In the genomic region with DNA sequence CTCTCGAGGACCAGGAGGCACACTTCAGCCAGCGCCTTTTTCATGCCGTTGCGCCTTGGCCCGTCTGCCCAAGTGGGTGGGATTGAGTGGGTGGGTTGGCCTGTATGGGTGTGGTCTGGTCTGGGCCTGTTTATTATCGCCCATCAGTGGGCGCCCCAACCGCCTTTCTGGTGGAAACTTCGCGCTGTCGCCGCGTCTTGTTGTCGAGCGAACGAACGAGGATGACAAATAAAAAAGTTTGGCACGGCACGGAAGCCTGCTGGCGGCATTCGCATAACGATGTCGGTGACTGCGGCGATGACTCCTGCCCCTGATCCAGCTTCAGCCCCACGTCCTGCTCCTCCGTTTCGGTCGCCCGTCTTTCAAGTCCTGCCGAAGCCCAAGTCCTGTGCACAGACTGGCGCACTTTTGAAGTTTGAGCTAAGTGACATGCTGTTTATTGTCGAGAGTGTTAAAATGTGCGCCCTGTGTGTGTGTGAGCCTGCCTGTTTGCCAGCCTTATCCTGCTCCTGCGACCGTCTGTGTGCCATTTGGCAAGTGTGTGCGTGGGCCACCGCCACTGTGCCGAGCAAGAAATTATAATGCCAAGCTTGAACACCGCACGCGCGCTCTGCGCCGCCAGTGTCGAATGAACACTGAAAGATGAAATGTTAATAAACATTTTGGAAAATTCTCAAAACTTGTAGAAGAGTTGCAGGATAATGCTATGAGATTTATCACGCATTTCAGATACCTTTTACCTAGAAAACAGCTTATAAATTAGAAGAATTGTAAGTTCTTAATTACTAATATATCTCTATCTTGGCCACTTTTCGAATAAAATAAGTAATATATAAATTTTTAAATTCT, we compare ENCODE assay signal across 1 fruit fly cellular context.
TF ChIP-seq lines count a peak whose summit lies in the region.

No protein-coding gene starts in this region.

TF ChIP-seq in whole organism, embryonic, 481 proteins besides CTCF, POLR2A, EP300 and RAD21 (continued from another document and continues in another):
- no peak for TF ChIP-seq ato (GFP tag; IDR thresholded peaks at IDR 0.05; lab: Robert Waterston, UW; ENCODE audit: partially characterized antibody)
- peak; percentile 56 for TF ChIP-seq nau (GFP tag; optimal IDR thresholded peaks at IDR 0.05; lab: Kevin White, UChicago)
- no peak for TF ChIP-seq Side (GFP tag; optimal IDR thresholded peaks at IDR 0.05; lab: Kevin White, UChicago)
- TF ChIP-seq CG2199 (GFP tag; IDR thresholded peaks at IDR 0.05; lab: Robert Waterston, UW), result no peak
- TF ChIP-seq CG1529 (GFP tag; optimal IDR thresholded peaks at IDR 0.05; lab: Kevin White, UChicago), result peak; percentile 54
- TF ChIP-seq Gsc (GFP tag; IDR thresholded peaks at IDR 0.05; lab: Robert Waterston, UW), result no peak
- TF ChIP-seq CG4617 (GFP tag; optimal IDR thresholded peaks at IDR 0.05; lab: Kevin White, UChicago; ENCODE audit: borderline replicate concordance), result no peak
- no peak for TF ChIP-seq ham (GFP tag; IDR thresholded peaks at IDR 0.05; lab: Robert Waterston, UW)
- TF ChIP-seq CG11398 (GFP tag; optimal IDR thresholded peaks at IDR 0.05; lab: Kevin White, UChicago), result no peak
- peak; percentile 13 for TF ChIP-seq zen (tag; optimal IDR thresholded peaks at IDR 0.05; lab: Kevin White, UChicago)
- TF ChIP-seq CG11085 (GFP tag; IDR thresholded peaks at IDR 0.05; lab: Robert Waterston, UW), result 0 out of 2 replicates have a peak, but pooled peaks have one; percentile 42
- no peak for TF ChIP-seq jumu (GFP tag; optimal IDR thresholded peaks at IDR 0.05; lab: Kevin White, UChicago)
- TF ChIP-seq Xbp1 (GFP tag; optimal IDR thresholded peaks at IDR 0.05; lab: Kevin White, UChicago), result peak; percentile 65
- no peak for TF ChIP-seq dmrt11E (tag; optimal IDR thresholded peaks at IDR 0.05; lab: Kevin White, UChicago)
- peak; percentile 57 for TF ChIP-seq Rfx (GFP tag; IDR thresholded peaks at IDR 0.05; lab: Robert Waterston, UW)
- TF ChIP-seq PHDP (tag; optimal IDR thresholded peaks at IDR 0.05; lab: Kevin White, UChicago), result peak; percentile 81
- peak; percentile 53 for TF ChIP-seq CG4424 (GFP tag; optimal IDR thresholded peaks at IDR 0.05; lab: Kevin White, UChicago)
- TF ChIP-seq Oli (tag; optimal IDR thresholded peaks at IDR 0.05; lab: Kevin White, UChicago), result peak; percentile 76
- TF ChIP-seq ara (GFP tag; IDR thresholded peaks at IDR 0.05; lab: Robert Waterston, UW), result no peak; the same call in 1 of the 2 replicates
- peak; percentile 63 for TF ChIP-seq az2 (GFP tag; optimal IDR thresholded peaks at IDR 0.05; lab: Kevin White, UChicago)
- TF ChIP-seq CG6813 (GFP tag; optimal IDR thresholded peaks at IDR 0.05; lab: Kevin White, UChicago), result peak; percentile 70
- TF ChIP-seq Poxn (GFP tag; IDR thresholded peaks at IDR 0.05; lab: Robert Waterston, UW), result no peak
- TF ChIP-seq Dref (GFP tag; IDR thresholded peaks at IDR 0.05; lab: Robert Waterston, UW), result no peak
- TF ChIP-seq cato (GFP tag; optimal IDR thresholded peaks at IDR 0.05; lab: Kevin White, UChicago; ENCODE audit: borderline replicate concordance), result no peak
- no peak for TF ChIP-seq repo (GFP tag; optimal IDR thresholded peaks at IDR 0.05; lab: Kevin White, UChicago)
- TF ChIP-seq CG12769 (tag; optimal IDR thresholded peaks at IDR 0.05; lab: Kevin White, UChicago), result no peak
- TF ChIP-seq CG1603 (tag; optimal IDR thresholded peaks at IDR 0.05; lab: Kevin White, UChicago), result peak; percentile 9
- TF ChIP-seq lab (GFP tag; optimal IDR thresholded peaks at IDR 0.05; lab: Kevin White, UChicago), result peak; percentile 90
- peak; percentile 83 for TF ChIP-seq caup (GFP tag; optimal IDR thresholded peaks at IDR 0.05; lab: Kevin White, UChicago; ENCODE audit: severe bottlenecking)
- TF ChIP-seq Hr39 (optimal IDR thresholded peaks at IDR 0.05; lab: Kevin White, UChicago), result no peak
- TF ChIP-seq Sry-δ (GFP tag; optimal IDR thresholded peaks at IDR 0.05; lab: Kevin White, UChicago), result no peak
- no peak for TF ChIP-seq grn (GFP tag; optimal IDR thresholded peaks at IDR 0.05; lab: Kevin White, UChicago)
- no peak for TF ChIP-seq CG17186 (GFP tag; optimal IDR thresholded peaks at IDR 0.05; lab: Kevin White, UChicago)
- TF ChIP-seq kni (GFP tag; optimal IDR thresholded peaks at IDR 0.05; lab: Kevin White, UChicago), result no peak
- peak; percentile 70 for TF ChIP-seq HLH3B (GFP tag; IDR thresholded peaks at IDR 0.05; lab: Robert Waterston, UW)
- TF ChIP-seq pfk (GFP tag; optimal IDR thresholded peaks at IDR 0.05; lab: Kevin White, UChicago), result no peak
- TF ChIP-seq Med (GFP tag; lab: Kevin White, UChicago), result peak; percentile 65
- peak; percentile 74 for TF ChIP-seq Dek (tag; optimal IDR thresholded peaks at IDR 0.05; lab: Kevin White, UChicago)
- TF ChIP-seq CG3281 (GFP tag; optimal IDR thresholded peaks at IDR 0.05; lab: Kevin White, UChicago), result peak; percentile 87
- TF ChIP-seq trh (GFP tag; optimal IDR thresholded peaks at IDR 0.05; lab: Kevin White, UChicago), result no peak
- TF ChIP-seq dysf (GFP tag; IDR thresholded peaks at IDR 0.05; lab: Robert Waterston, UW), result peak; percentile 79
- peak; percentile 4 for TF ChIP-seq Myb (GFP tag; optimal IDR thresholded peaks at IDR 0.05; lab: Kevin White, UChicago)
- peak; percentile 52 for TF ChIP-seq onecut (GFP tag; IDR thresholded peaks at IDR 0.05; lab: Robert Waterston, UW)
- TF ChIP-seq CG13123 (GFP tag; optimal IDR thresholded peaks at IDR 0.05; lab: Kevin White, UChicago), result peak; percentile 30
- TF ChIP-seq B-H2 (GFP tag; optimal IDR thresholded peaks at IDR 0.05; lab: Kevin White, UChicago), result peak; percentile 66
- peak; percentile 46; the same call in 1 of the 2 replicates for TF ChIP-seq CG10366 (GFP tag; IDR thresholded peaks at IDR 0.05; lab: Robert Waterston, UW)
- peak; percentile 67 for TF ChIP-seq fd96Cb (tag; optimal IDR thresholded peaks at IDR 0.05; lab: Kevin White, UChicago)
- TF ChIP-seq sisA (GFP tag; IDR thresholded peaks at IDR 0.05; lab: Robert Waterston, UW), result peak; percentile 73
- no peak for TF ChIP-seq sd (tag; optimal IDR thresholded peaks at IDR 0.05; lab: Kevin White, UChicago)
- TF ChIP-seq Fer2 (tag; optimal IDR thresholded peaks at IDR 0.05; lab: Kevin White, UChicago), result peak; percentile 31
- no peak for TF ChIP-seq Bteb2 (GFP tag; optimal IDR thresholded peaks at IDR 0.05; lab: Kevin White, UChicago)
- TF ChIP-seq CG11093 (GFP tag; IDR thresholded peaks at IDR 0.05; lab: Robert Waterston, UW), result 0 out of 3 replicates have a peak, but pooled peaks have one; percentile 34
- TF ChIP-seq CG15479 (GFP tag; optimal IDR thresholded peaks at IDR 0.05; lab: Kevin White, UChicago), result no peak
- peak; percentile 15 for TF ChIP-seq CG10274 (GFP tag; optimal IDR thresholded peaks at IDR 0.05; lab: Kevin White, UChicago)
- TF ChIP-seq wek (GFP tag; optimal IDR thresholded peaks at IDR 0.05; lab: Kevin White, UChicago), result no peak
- peak; percentile 83 for TF ChIP-seq CG8924 (tag; optimal IDR thresholded peaks at IDR 0.05; lab: Kevin White, UChicago)
- TF ChIP-seq fd64A (GFP tag; optimal IDR thresholded peaks at IDR 0.05; lab: Kevin White, UChicago), result no peak
- TF ChIP-seq sim (GFP tag; IDR thresholded peaks at IDR 0.05; lab: Robert Waterston, UW), result no peak
- TF ChIP-seq cwo (GFP tag; optimal IDR thresholded peaks at IDR 0.05; lab: Kevin White, UChicago), result peak; percentile 69
- no peak for TF ChIP-seq cad (GFP tag; optimal IDR thresholded peaks at IDR 0.05; lab: Kevin White, UChicago)
- TF ChIP-seq Mes4 (GFP tag; optimal IDR thresholded peaks at IDR 0.05; lab: Kevin White, UChicago), result no peak
- peak; percentile 3 for TF ChIP-seq pum (GFP tag; optimal IDR thresholded peaks at IDR 0.05; lab: Kevin White, UChicago)
- TF ChIP-seq CG6654 (GFP tag; optimal IDR thresholded peaks at IDR 0.05; lab: Kevin White, UChicago), result no peak
- peak; percentile 65 for TF ChIP-seq fd3F (GFP tag; optimal IDR thresholded peaks at IDR 0.05; lab: Kevin White, UChicago)
- TF ChIP-seq CG9437 (GFP tag; optimal IDR thresholded peaks at IDR 0.05; lab: Kevin White, UChicago), result peak; percentile 59
- peak; percentile 80 for TF ChIP-seq CG6765 (GFP tag; optimal IDR thresholded peaks at IDR 0.05; lab: Kevin White, UChicago)
- no peak for TF ChIP-seq CG8478 (optimal IDR thresholded peaks at IDR 0.05; lab: Kevin White, UChicago)
- TF ChIP-seq zen2 (GFP tag; IDR thresholded peaks at IDR 0.05; lab: Robert Waterston, UW; ENCODE audit: partially characterized antibody), result no peak
- TF ChIP-seq Stat92E (GFP tag; optimal IDR thresholded peaks at IDR 0.05; lab: Kevin White, UChicago), result no peak
- peak; percentile 53; the same call in 1 of the 2 replicates for TF ChIP-seq CG6689 (GFP tag; IDR thresholded peaks at IDR 0.05; lab: Robert Waterston, UW)
- TF ChIP-seq sens (GFP tag; lab: Kevin White, UChicago), result peak; percentile 80
- 0 out of 3 replicates have a peak, but pooled peaks have one; percentile 30 for TF ChIP-seq Mrtf (GFP tag; IDR thresholded peaks at IDR 0.05; lab: Robert Waterston, UW)
- TF ChIP-seq gsb-n (tag; optimal IDR thresholded peaks at IDR 0.05; lab: Kevin White, UChicago), result peak; percentile 46
- no peak for TF ChIP-seq dan (GFP tag; IDR thresholded peaks at IDR 0.05; lab: Robert Waterston, UW)
- TF ChIP-seq chif (GFP tag; optimal IDR thresholded peaks at IDR 0.05; lab: Kevin White, UChicago), result peak in 1 of 2 experiments; percentile 8
- TF ChIP-seq ci (GFP tag; IDR thresholded peaks at IDR 0.05; lab: Robert Waterston, UW), result peak; percentile 17; the same call in 1 of the 3 replicates
- TF ChIP-seq CG3838 (GFP tag; optimal IDR thresholded peaks at IDR 0.05; lab: Kevin White, UChicago), result no peak
- no peak for TF ChIP-seq HLHmδ (GFP tag; optimal IDR thresholded peaks at IDR 0.05; lab: Kevin White, UChicago)
- no peak for TF ChIP-seq pb (GFP tag; optimal IDR thresholded peaks at IDR 0.05; lab: Kevin White, UChicago)
- peak; percentile 77 for TF ChIP-seq zf30C (GFP tag; optimal IDR thresholded peaks at IDR 0.05; lab: Kevin White, UChicago)
- no peak for TF ChIP-seq usp (GFP tag; optimal IDR thresholded peaks at IDR 0.05; lab: Kevin White, UChicago)
- TF ChIP-seq ftz-f1 (GFP tag; optimal IDR thresholded peaks at IDR 0.05; lab: Kevin White, UChicago), result no peak
- TF ChIP-seq CG12236 (GFP tag; optimal IDR thresholded peaks at IDR 0.05; lab: Kevin White, UChicago), result no peak
- TF ChIP-seq HLH4C (GFP tag; IDR thresholded peaks at IDR 0.05; lab: Robert Waterston, UW; ENCODE audit: partially characterized antibody), result no peak
- TF ChIP-seq ewg (GFP tag; optimal IDR thresholded peaks at IDR 0.05; lab: Kevin White, UChicago), result peak; percentile 64
- TF ChIP-seq Jarid2 (GFP tag; optimal IDR thresholded peaks at IDR 0.05; lab: Kevin White, UChicago), result peak; percentile 38
- TF ChIP-seq Vsx1 (GFP tag; optimal IDR thresholded peaks at IDR 0.05; lab: Kevin White, UChicago), result peak; percentile 50
- peak; percentile 48; the same call in 1 of the 3 replicates for TF ChIP-seq tgo (GFP tag; IDR thresholded peaks at IDR 0.05; lab: Robert Waterston, UW)
- no peak for TF ChIP-seq sr (GFP tag; IDR thresholded peaks at IDR 0.05; lab: Robert Waterston, UW)
- TF ChIP-seq CG42726 (GFP tag; IDR thresholded peaks at IDR 0.05; lab: Robert Waterston, UW; ENCODE audit: partially characterized antibody), result no peak
- peak; percentile 47 for TF ChIP-seq E2f1 (GFP tag; IDR thresholded peaks at IDR 0.05; lab: Robert Waterston, UW)
- no peak for TF ChIP-seq CG2202 (tag; optimal IDR thresholded peaks at IDR 0.05; lab: Kevin White, UChicago)
- TF ChIP-seq Nf-YA (GFP tag; IDR thresholded peaks at IDR 0.05; lab: Robert Waterston, UW), result no peak
- no peak for TF ChIP-seq gt (GFP tag; IDR thresholded peaks at IDR 0.05; lab: Robert Waterston, UW)
- TF ChIP-seq CG3407 (GFP tag; optimal IDR thresholded peaks at IDR 0.05; lab: Kevin White, UChicago), result peak; percentile 17
- no peak for TF ChIP-seq gro (GFP tag; optimal IDR thresholded peaks at IDR 0.05; lab: Kevin White, UChicago)
- peak; percentile 86 for TF ChIP-seq CG11504 (tag; optimal IDR thresholded peaks at IDR 0.05; lab: Kevin White, UChicago)
- TF ChIP-seq h (optimal IDR thresholded peaks at IDR 0.05; lab: Kevin White, UChicago), result no peak
- TF ChIP-seq CG14965 (GFP tag; optimal IDR thresholded peaks at IDR 0.05; lab: Kevin White, UChicago; ENCODE audit: borderline replicate concordance), result no peak
- TF ChIP-seq ab (GFP tag; optimal IDR thresholded peaks at IDR 0.05; lab: Kevin White, UChicago), result no peak
- peak; percentile 61 for TF ChIP-seq CG14710 (tag; optimal IDR thresholded peaks at IDR 0.05; lab: Kevin White, UChicago)
- no peak for TF ChIP-seq CG4360 (GFP tag; IDR thresholded peaks at IDR 0.05; lab: Robert Waterston, UW)
- no peak for TF ChIP-seq Kr (GFP tag; optimal IDR thresholded peaks at IDR 0.05; lab: Kevin White, UChicago)
- peak; percentile 52 for TF ChIP-seq E2f2 (GFP tag; IDR thresholded peaks at IDR 0.05; lab: Robert Waterston, UW)
- TF ChIP-seq CG2712 (tag; optimal IDR thresholded peaks at IDR 0.05; lab: Kevin White, UChicago), result peak; percentile 79
- peak; percentile 65 for TF ChIP-seq danr (GFP tag; IDR thresholded peaks at IDR 0.05; lab: Robert Waterston, UW)
- TF ChIP-seq aop (GFP tag; IDR thresholded peaks at IDR 0.05; lab: Robert Waterston, UW), result no peak
- TF ChIP-seq CG3065 (GFP tag; optimal IDR thresholded peaks at IDR 0.05; lab: Kevin White, UChicago), result no peak
- TF ChIP-seq CG9876 (GFP tag; optimal IDR thresholded peaks at IDR 0.05; lab: Kevin White, UChicago), result no peak
- TF ChIP-seq CG9817 (tag; optimal IDR thresholded peaks at IDR 0.05; lab: Kevin White, UChicago), result peak; percentile 66
- peak; percentile 73 for TF ChIP-seq CG30403 (GFP tag; optimal IDR thresholded peaks at IDR 0.05; lab: Kevin White, UChicago)
- no peak for TF ChIP-seq klu (GFP tag; IDR thresholded peaks at IDR 0.05; lab: Robert Waterston, UW)
- TF ChIP-seq BEAF-32 (GFP tag; optimal IDR thresholded peaks at IDR 0.05; lab: Kevin White, UChicago), result no peak
- peak; percentile 80; the same call in 2 of the 3 replicates for TF ChIP-seq CG17361 (GFP tag; IDR thresholded peaks at IDR 0.05; lab: Robert Waterston, UW)
- peak; percentile 10 for TF ChIP-seq zfh2 (GFP tag; optimal IDR thresholded peaks at IDR 0.05; lab: Kevin White, UChicago)
- no peak for TF ChIP-seq CG10462 (GFP tag; optimal IDR thresholded peaks at IDR 0.05; lab: Kevin White, UChicago)
- TF ChIP-seq BtbVII (GFP tag; optimal IDR thresholded peaks at IDR 0.05; lab: Kevin White, UChicago), result peak; percentile 86
- peak; percentile 44; the same call in 1 of the 2 replicates for TF ChIP-seq Ada2b (GFP tag; IDR thresholded peaks at IDR 0.05; lab: Robert Waterston, UW)
- no peak for TF ChIP-seq CG3995 (GFP tag; optimal IDR thresholded peaks at IDR 0.05; lab: Kevin White, UChicago)
- TF ChIP-seq CG14014 (GFP tag; IDR thresholded peaks at IDR 0.05; lab: Robert Waterston, UW), result peak; percentile 63
- peak; percentile 43 for TF ChIP-seq pho (GFP tag; optimal IDR thresholded peaks at IDR 0.05; lab: Kevin White, UChicago)
- no peak for TF ChIP-seq CG17802 (tag; optimal IDR thresholded peaks at IDR 0.05; lab: Kevin White, UChicago)
- no peak for TF ChIP-seq her (GFP tag; optimal IDR thresholded peaks at IDR 0.05; lab: Kevin White, UChicago)
